Worm (Caenorhabditis elegans) whole organism, mixed stage, embryonic: Measurements from ENCODE around the gene C14C10.1.

Experiments used
- M03D4.4 ChIP-seq: sonication (generic microtip); optimal IDR thresholded peaks from 2 replicates; lab custom pipeline; 2017; ENCODE audit warnings: mild to moderate bottlenecking, missing genetic modification characterization, missing compliant biosample characterization
- bed-3 ChIP-seq: fragments of 200-800 bp; sonication (Bioruptor generic); optimal IDR thresholded peaks from 3 replicates; lab custom pipeline; 2018; ENCODE audit warnings: mild to moderate bottlenecking, missing genetic modification characterization, moderate library complexity, missing compliant biosample characterization
- blmp-1 ChIP-seq: fragments of 150-350 bp; optimal IDR thresholded peaks from 2 replicates; lab custom pipeline; 2014; ENCODE audit warnings: missing biosample characterization, missing genetic modification characterization
- ceh-39 ChIP-seq: fragments of 150-350 bp; optimal IDR thresholded peaks from 2 replicates; lab custom pipeline; 2014; ENCODE audit warnings: missing biosample characterization, missing genetic modification characterization
- ceh-83 ChIP-seq: fragments of 200-800 bp; sonication (Bioruptor generic); optimal IDR thresholded peaks from 2 replicates; lab custom pipeline; 2018; ENCODE audit warnings: mild to moderate bottlenecking, missing genetic modification characterization, missing compliant biosample characterization
- ces-1 ChIP-seq: fragments of 150-350 bp; optimal IDR thresholded peaks from 2 replicates; lab custom pipeline; 2014; ENCODE audit warnings: missing biosample characterization, missing genetic modification reagents, missing genetic modification characterization
- cnd-1 ChIP-seq: fragments of 200-800 bp; sonication (Bioruptor generic); optimal IDR thresholded peaks from 2 replicates; lab custom pipeline; 2018; ENCODE audit warnings: mild to moderate bottlenecking, missing genetic modification characterization, missing compliant biosample characterization
- drap-1 ChIP-seq: fragments of 200-800 bp; sonication (Bioruptor generic); optimal IDR thresholded peaks from 3 replicates; lab custom pipeline; 2018; ENCODE audit warnings: mild to moderate bottlenecking, missing genetic modification characterization, missing compliant biosample characterization
- elt-1 ChIP-seq: sonication (generic microtip); optimal IDR thresholded peaks from 2 replicates; lab custom pipeline; 2017; ENCODE audit warnings: missing genetic modification characterization, mild to moderate bottlenecking, missing compliant biosample characterization, antibody characterized with exemption, moderate library complexity, borderline replicate concordance; ENCODE audit not compliant: insufficient read depth
- flh-1 ChIP-seq: fragments of 200-800 bp; sonication (Bioruptor generic); optimal IDR thresholded peaks from 2 replicates; lab custom pipeline; 2018; ENCODE audit warnings: mild to moderate bottlenecking, missing genetic modification characterization, moderate library complexity, missing compliant biosample characterization
- ham-2 ChIP-seq: fragments of 200-800 bp; sonication (Bioruptor generic); optimal IDR thresholded peaks from 2 replicates; lab custom pipeline; 2018; ENCODE audit warnings: mild to moderate bottlenecking, missing genetic modification characterization, missing compliant biosample characterization
- hlh-1 ChIP-seq: fragments of 150-350 bp; optimal IDR thresholded peaks from 2 replicates; lab custom pipeline; 2014; ENCODE audit warnings: missing biosample characterization, missing genetic modification reagents, missing genetic modification characterization
- lin-13 ChIP-seq: fragments of 150-350 bp; optimal IDR thresholded peaks from 2 replicates; lab custom pipeline; 2014; ENCODE audit warnings: missing biosample characterization, missing genetic modification characterization
- lsy-2 ChIP-seq: fragments of 150-350 bp; optimal IDR thresholded peaks from 2 replicates; lab custom pipeline; 2014; ENCODE audit warnings: missing biosample characterization, missing genetic modification characterization
- mep-1 ChIP-seq: fragments of 150-350 bp; optimal IDR thresholded peaks from 2 replicates; lab custom pipeline; 2017; ENCODE audit warnings: missing biosample characterization, missing genetic modification reagents, missing genetic modification characterization, inconsistent platforms
- mls-2 ChIP-seq: sonication (generic microtip); optimal IDR thresholded peaks from 2 replicates; lab custom pipeline; 2016; ENCODE audit warnings: mild to moderate bottlenecking, missing genetic modification characterization, moderate library complexity, missing compliant biosample characterization
- nhr-12 ChIP-seq: fragments of 150-350 bp; optimal IDR thresholded peaks from 2 replicates; lab custom pipeline; 2014; ENCODE audit warnings: missing biosample characterization, missing genetic modification characterization
- nhr-2 ChIP-seq: fragments of 150-350 bp; optimal IDR thresholded peaks from 2 replicates; lab custom pipeline; 2014; ENCODE audit warnings: missing biosample characterization, missing genetic modification characterization
- nhr-237 ChIP-seq: fragments of 150-350 bp; optimal IDR thresholded peaks from 2 replicates; lab custom pipeline; 2014; ENCODE audit warnings: missing biosample characterization, missing genetic modification characterization
- nhr-28 ChIP-seq: fragments of 150-350 bp; optimal IDR thresholded peaks from 2 replicates; lab custom pipeline; 2014; ENCODE audit warnings: missing biosample characterization, missing genetic modification characterization
- nhr-76 ChIP-seq: sonication (generic microtip); optimal IDR thresholded peaks from 2 replicates; lab custom pipeline; 2017; ENCODE audit warnings: missing biosample characterization, missing genetic modification characterization
- pha-4 ChIP-seq: fragments of 150-350 bp; optimal IDR thresholded peaks from 2 replicates; lab custom pipeline; 2018; ENCODE audit warnings: missing biosample characterization, missing genetic modification reagents, missing genetic modification characterization
- sem-2 ChIP-seq: fragments of 200-800 bp; sonication (Bioruptor generic); optimal IDR thresholded peaks from 2 replicates; lab custom pipeline; 2018; ENCODE audit warnings: mild to moderate bottlenecking, missing genetic modification characterization, missing compliant biosample characterization
- snpc-4 ChIP-seq: fragments of 150-350 bp; optimal IDR thresholded peaks from 2 replicates; lab custom pipeline; 2014; ENCODE audit warnings: missing biosample characterization, missing genetic modification characterization
- sptf-1 ChIP-seq: sonication (generic microtip); optimal IDR thresholded peaks from 2 replicates; lab custom pipeline; 2017; ENCODE audit warnings: mild to moderate bottlenecking, missing genetic modification characterization, moderate library complexity, missing compliant biosample characterization
- tbx-8 ChIP-seq: fragments of 200-800 bp; sonication (Bioruptor generic); optimal IDR thresholded peaks from 2 replicates; lab custom pipeline; 2018; ENCODE audit warnings: mild to moderate bottlenecking, missing genetic modification characterization, moderate library complexity, missing compliant biosample characterization
- unc-120 ChIP-seq: sonication (generic microtip); optimal IDR thresholded peaks from 2 replicates; lab custom pipeline; 2017; ENCODE audit warnings: missing genetic modification characterization, missing compliant biosample characterization; ENCODE audit not compliant: poor library complexity, severe bottlenecking
- unc-62 ChIP-seq: fragments of 150-350 bp; optimal IDR thresholded peaks from 2 replicates; lab custom pipeline; 2014; ENCODE audit warnings: missing biosample characterization, missing genetic modification reagents, missing genetic modification characterization
- zip-8 ChIP-seq: fragments of 150-350 bp; optimal IDR thresholded peaks from 2 replicates; lab custom pipeline; 2014; ENCODE audit warnings: missing biosample characterization, missing genetic modification characterization
- ztf-11 ChIP-seq: fragments of 150-350 bp; optimal IDR thresholded peaks from 2 replicates; lab custom pipeline; 2014; ENCODE audit warnings: missing biosample characterization, missing genetic modification characterization

C14C10.1 gene

ce11 chrV:12548830-12549229, 39.3 kb upstream of the C14C10.1 start:
- TF ChIP-seq nhr-2 (no peak), mls-2 (tag; lab: Kevin White, UChicago) (no peak)
- TF ChIP-seq, all 35 proteins: peak for 0

- TF ChIP-seq unc-120 (no peak), flh-1 (GFP tag; lab: Kevin White, UChicago) (no peak), bed-3 (GFP tag; lab: Kevin White, UChicago) (no peak), ces-1 (no peak), ceh-39 (tag; lab: Kevin White, UChicago) (no peak), drap-1 (GFP tag; lab: Kevin White, UChicago) (no peak)
Observed at ce11 chrV:12549604-12550003, 38.5 kb upstream of the C14C10.1 start.

- no peak for TF ChIP-seq ces-1
- no peak for TF ChIP-seq zip-8 (tag; lab: Kevin White, UChicago)
- TF ChIP-seq hlh-1 (tag; lab: Kevin White, UChicago): no peak
- TF ChIP-seq flh-1 (GFP tag; lab: Kevin White, UChicago): no peak
- TF ChIP-seq nhr-76 (tag; lab: Kevin White, UChicago): no peak
- TF ChIP-seq mls-2 (tag; lab: Kevin White, UChicago): no peak
- TF ChIP-seq ztf-11 (tag; lab: Kevin White, UChicago): no peak
- no peak for TF ChIP-seq nhr-12
- TF ChIP-seq mep-1: no peak
- no peak for TF ChIP-seq nhr-28 (tag; lab: Kevin White, UChicago)
- no peak for TF ChIP-seq pha-4 (tag; lab: Kevin White, UChicago)
- no peak for TF ChIP-seq elt-1 (tag; lab: Kevin White, UChicago)
- no peak for TF ChIP-seq drap-1 (GFP tag; lab: Kevin White, UChicago)
Observed at ce11 chrV:12550036-12550626, 38.0 kb upstream of the C14C10.1 start, which contains the start of gene F45D3.3. TSS of gene F45D3.3 (minus strand) at chrV:12550385.

- no peak for TF ChIP-seq blmp-1 (tag; lab: Kevin White, UChicago)
- no peak for TF ChIP-seq nhr-12
- TF ChIP-seq drap-1 (GFP tag; lab: Kevin White, UChicago): no peak
- TF ChIP-seq M03D4.4 (tag; lab: Kevin White, UChicago): no peak
- no peak for TF ChIP-seq ceh-39 (tag; lab: Kevin White, UChicago)
- no peak for TF ChIP-seq cnd-1 (tag; lab: Kevin White, UChicago)
- TF ChIP-seq ces-1: no peak
- no peak for TF ChIP-seq pha-4 (tag; lab: Kevin White, UChicago)
- no peak for TF ChIP-seq snpc-4 (tag; lab: Kevin White, UChicago)
- TF ChIP-seq lin-13 (tag; lab: Kevin White, UChicago): no peak
- no peak for TF ChIP-seq hlh-1 (tag; lab: Kevin White, UChicago)
- no peak for TF ChIP-seq sptf-1
- no peak for TF ChIP-seq mls-2 (tag; lab: Kevin White, UChicago)
- TF ChIP-seq flh-1 (GFP tag; lab: Kevin White, UChicago): no peak
- TF ChIP-seq ztf-11 (tag; lab: Kevin White, UChicago): no peak
- TF ChIP-seq sem-2 (GFP tag; lab: Kevin White, UChicago): no peak
- TF ChIP-seq lsy-2 (tag; lab: Kevin White, UChicago): no peak
- no peak for TF ChIP-seq unc-62
- TF ChIP-seq nhr-237 (tag; lab: Kevin White, UChicago): no peak
- TF ChIP-seq tbx-8 (GFP tag; lab: Kevin White, UChicago): no peak
Observed at ce11 chrV:12550755-12551154, 37.4 kb upstream of the C14C10.1 start.

- TF ChIP-seq ztf-11 (tag; lab: Kevin White, UChicago) (no peak), mls-2 (tag; lab: Kevin White, UChicago) (no peak), unc-62 (no peak), nhr-237 (tag; lab: Kevin White, UChicago) (no peak), sptf-1 (no peak), M03D4.4 (tag; lab: Kevin White, UChicago) (no peak), tbx-8 (GFP tag; lab: Kevin White, UChicago) (no peak), nhr-76 (tag; lab: Kevin White, UChicago) (no peak), ham-2 (GFP tag; lab: Kevin White, UChicago) (no peak), lsy-2 (tag; lab: Kevin White, UChicago) (no peak), cnd-1 (tag; lab: Kevin White, UChicago) (no peak), nhr-2 (no peak), mep-1 (no peak), nhr-12 (no peak), nhr-28 (tag; lab: Kevin White, UChicago) (no peak), zip-8 (tag; lab: Kevin White, UChicago) (no peak), ceh-83 (GFP tag; lab: Kevin White, UChicago) (no peak), ceh-39 (tag; lab: Kevin White, UChicago) (no peak), pha-4 (tag; lab: Kevin White, UChicago) (no peak)
- TF ChIP-seq, all 35 proteins: peak for 0
Observed at ce11 chrV:12551638-12552478, 36.3 kb upstream of the C14C10.1 start.
